Fruit fly (Drosophila melanogaster): Measurements from ENCODE around the gene CG3631.

- TF ChIP-seq ttk (optimal IDR thresholded peaks at IDR 0.05) (no peak), insv (optimal IDR thresholded peaks at IDR 0.05) (no peak)
Measured at dm6 chr3R:14917927-14918829, 38.9 kb downstream of the CG3631 start, which contains the start of gene Sdr.

Measured in Kc167 (cell line).